Worm (Caenorhabditis elegans): Measurements from ENCODE around the gene T22G5.1.

- TF ChIP-seq nhr-28 (tag; optimal IDR thresholded peaks at IDR 0.05) (no peak), fkh-10 (GFP tag; optimal IDR thresholded peaks at IDR 0.05) (no peak), tbx-2 (tag; optimal IDR thresholded peaks at IDR 0.05) (no peak), hlh-4 (tag; optimal IDR thresholded peaks at IDR 0.05) (no peak), nhr-71 (tag; optimal IDR thresholded peaks at IDR 0.05) (no peak), unc-62 (GFP tag; optimal IDR thresholded peaks at IDR 0.05) (no peak), lsy-2 (tag; optimal IDR thresholded peaks at IDR 0.05) (no peak), aly-2 (tag; optimal IDR thresholded peaks at IDR 0.05) (no peak), zag-1 (tag; optimal IDR thresholded peaks at IDR 0.05) (no peak)
Observed at ce11 chrV:13880607-13881006, 4.0 kb downstream of the T22G5.1 start, which contains the start of gene T22G5.3.

Measured in whole organism, L1 larva.